Fruit fly (Drosophila melanogaster) ovary, adult (tissue): Measurements from ENCODE around the gene kek5.

Experiments
- CG17801 ChIP-seq: fragments of 200-800 bp; optimal IDR thresholded peaks from 2 replicates; lab custom pipeline; 2019; ENCODE audit warnings: missing biosample characterization, mild to moderate bottlenecking, missing genetic modification characterization, moderate library complexity; ENCODE audit not compliant: partially characterized antibody

kek5 gene

DNA sequence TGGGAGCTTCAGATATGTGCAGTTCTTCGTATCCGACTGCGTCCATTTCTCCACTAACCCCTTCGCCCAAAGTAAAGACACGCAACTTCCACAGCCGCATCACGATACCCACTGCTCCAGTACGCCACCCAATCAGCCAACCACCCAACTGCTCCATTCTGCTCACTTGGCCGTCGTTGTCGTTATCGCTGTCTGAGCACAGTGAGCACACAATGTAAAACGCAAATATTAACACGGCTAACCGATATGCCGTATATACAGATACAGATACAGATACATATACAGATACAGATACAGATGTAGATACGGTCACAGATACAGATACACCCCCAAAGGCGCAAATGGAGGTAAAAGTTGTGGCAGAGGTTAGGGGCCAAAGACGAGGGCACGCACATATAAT lies 22.5 kb downstream of the kek5 start:
- TF ChIP-seq CG17801 (GFP tag; lab: Kevin White, UChicago) = no peak

DNA sequence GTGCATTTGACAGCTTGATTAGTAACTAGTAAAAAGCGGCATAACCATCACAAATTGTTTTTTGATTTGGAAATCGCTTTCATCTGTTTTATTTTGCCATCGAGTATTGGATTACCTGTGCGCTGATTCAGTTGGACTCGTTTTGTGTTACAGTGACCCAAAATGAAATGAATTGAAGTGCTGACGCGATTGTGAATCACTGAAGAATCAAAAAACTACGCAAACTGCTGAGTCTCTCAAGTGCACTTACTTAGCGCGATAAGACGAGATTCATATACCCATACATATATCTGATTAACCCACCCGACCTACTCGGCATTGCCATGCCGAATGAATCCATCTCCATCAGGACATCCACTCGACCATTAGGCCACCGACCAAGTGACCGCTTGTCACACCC lies 37.7 kb downstream of the kek5 start:
- peak; percentile 30 for TF ChIP-seq CG17801 (GFP tag; lab: Kevin White, UChicago)

DNA sequence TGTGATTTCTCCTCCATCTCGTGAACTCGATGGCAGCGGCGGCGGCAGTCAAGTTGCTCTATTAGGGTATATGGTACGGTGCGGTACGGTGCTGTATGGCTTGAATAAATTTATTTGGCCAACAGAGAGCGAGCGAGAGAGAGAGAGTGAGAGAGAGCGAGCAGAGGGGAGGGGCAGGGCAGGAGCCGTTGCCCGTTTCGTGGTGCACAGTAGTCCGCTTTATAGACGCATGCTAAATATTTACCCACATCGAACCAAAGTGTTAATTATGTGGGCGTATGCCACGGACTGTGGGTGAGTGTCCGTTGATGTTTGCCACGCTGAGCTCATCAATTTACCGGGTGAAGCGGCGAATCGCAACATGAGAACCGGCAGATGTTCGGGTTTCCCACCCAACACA lies 43.7 kb downstream of the kek5 start:
- TF ChIP-seq CG17801 (GFP tag; lab: Kevin White, UChicago) = no peak

DNA sequence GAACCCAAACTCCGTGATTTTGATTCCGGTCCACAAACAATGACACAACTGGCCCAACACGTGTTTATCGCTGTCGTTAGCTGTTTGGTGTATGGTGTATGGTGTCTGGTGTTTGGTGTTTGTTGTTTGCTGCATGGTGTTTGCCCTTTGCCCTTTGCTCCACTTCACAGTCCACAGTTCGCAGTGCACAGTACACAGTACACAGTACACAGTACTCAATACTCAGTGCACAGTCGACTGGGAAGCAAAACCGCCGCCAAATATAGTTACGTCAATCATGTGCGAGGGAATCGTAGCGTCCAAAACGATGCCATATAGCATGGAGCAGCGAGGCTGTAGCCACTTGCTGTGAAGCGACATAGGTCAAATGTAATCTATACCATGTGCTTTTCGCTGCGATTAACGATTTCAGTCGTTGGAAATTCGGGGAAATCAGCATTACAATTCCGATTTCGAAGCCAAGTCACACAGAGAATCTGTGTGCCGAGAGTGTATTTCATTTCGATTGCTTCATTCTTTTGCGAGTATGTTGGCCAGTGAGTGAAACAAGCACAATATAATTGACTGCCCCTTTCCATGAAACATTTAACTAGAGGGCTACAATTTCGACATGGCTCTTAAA lies 46.7 kb downstream of the kek5 start:
- TF ChIP-seq CG17801 (GFP tag; lab: Kevin White, UChicago) = no peak

DNA sequence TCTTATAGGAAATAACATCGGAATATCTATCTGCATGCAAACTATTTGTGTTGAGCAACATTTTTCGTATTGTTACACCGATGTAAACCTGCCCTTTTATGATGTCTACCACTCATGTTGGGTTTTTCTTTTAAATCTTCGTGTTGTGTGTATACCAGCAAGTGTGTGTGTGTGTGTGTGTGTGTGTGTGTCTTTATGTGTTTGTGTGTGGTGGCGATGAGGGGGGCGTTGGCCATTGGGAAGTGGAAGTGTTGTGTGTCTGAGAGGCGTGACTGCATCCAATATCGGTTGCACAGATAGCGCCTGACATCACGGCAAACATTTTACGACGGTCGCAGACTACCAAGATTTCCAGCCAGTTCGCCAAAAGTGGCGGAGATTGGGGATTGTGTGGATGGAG lies 47.6 kb downstream of the kek5 start:
- TF ChIP-seq CG17801 (GFP tag; lab: Kevin White, UChicago) = no peak

DNA sequence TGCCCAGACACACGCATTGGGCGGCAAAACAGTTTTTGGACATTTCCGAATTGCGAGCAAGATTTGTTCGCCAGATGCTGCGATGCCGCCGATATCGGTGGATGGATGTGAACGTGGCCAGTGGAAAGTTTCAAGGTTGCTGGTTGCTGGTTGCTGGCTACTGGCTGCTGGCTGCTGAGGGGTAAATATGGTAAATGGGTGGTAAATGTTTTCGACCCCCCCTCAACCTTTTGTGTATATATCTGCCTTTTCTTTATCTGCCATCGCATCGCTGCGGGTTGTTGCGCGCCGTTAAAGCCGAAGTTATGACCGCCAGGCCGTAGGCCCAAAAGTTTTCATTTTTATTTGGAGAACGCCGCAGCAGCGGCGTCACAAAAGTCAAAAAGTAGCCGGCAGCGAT lies 52.5 kb downstream of the kek5 start:
- no peak for TF ChIP-seq CG17801 (GFP tag; lab: Kevin White, UChicago)

DNA sequence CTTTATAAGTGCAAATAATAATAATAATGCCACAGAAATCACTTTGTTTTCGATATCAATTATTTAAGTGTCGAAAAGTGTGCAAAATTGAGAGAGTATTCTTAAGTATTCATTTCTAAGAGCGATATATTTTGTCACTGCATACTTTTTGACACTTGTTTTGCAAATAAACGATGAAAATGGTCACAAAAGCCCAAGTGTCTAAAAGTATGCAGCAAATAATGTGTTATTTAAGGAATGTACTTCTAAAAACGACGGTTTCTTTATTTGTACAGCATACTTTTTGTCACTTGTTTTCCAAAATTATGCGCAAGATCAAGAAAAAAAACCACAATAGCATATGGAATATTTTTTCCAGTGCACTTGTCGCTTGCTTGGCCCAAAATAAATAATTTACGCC lies 62.2 kb downstream of the kek5 start:
- TF ChIP-seq CG17801 (GFP tag; lab: Kevin White, UChicago) = no peak

DNA sequence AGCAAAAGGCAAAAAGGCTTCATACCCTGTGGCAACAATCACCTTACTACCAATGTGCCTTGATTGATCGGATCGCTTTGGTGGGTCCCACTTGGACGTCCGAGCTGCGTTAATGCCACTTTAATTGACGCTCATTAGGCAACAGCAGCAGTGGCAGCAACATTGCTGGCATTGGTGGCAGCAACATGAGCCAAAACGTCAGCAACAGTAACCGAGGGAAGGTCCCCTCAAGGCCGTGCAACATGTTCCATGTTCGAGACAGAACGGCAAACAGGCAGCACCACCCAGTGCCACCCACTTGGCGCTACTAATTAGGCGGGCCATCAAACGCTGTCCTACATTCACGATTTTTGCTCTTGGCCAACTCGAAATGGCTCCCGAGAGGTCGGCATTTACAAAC lies 67.3 kb downstream of the kek5 start:
- no peak for TF ChIP-seq CG17801 (GFP tag; lab: Kevin White, UChicago)

DNA sequence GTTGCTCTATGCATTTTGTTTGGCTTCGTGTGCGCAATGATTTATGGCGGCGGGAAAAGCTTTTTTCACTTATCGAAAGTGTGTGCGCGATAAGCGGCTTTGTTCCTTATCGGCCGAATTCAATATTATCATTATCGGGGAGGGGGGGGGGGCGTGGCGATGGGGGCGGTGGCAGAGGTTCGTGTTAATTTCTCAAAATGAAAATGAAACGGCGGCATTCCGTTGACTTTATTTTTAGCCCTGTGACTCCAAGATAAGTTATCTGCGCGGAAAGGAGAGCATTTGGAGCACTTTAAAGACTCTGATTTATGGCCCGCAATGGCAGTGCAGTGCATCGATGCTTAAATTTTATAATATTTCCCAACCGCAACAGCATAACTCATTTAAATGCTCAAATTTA lies 68.9 kb downstream of the kek5 start:
- no peak for TF ChIP-seq CG17801 (GFP tag; lab: Kevin White, UChicago)

DNA sequence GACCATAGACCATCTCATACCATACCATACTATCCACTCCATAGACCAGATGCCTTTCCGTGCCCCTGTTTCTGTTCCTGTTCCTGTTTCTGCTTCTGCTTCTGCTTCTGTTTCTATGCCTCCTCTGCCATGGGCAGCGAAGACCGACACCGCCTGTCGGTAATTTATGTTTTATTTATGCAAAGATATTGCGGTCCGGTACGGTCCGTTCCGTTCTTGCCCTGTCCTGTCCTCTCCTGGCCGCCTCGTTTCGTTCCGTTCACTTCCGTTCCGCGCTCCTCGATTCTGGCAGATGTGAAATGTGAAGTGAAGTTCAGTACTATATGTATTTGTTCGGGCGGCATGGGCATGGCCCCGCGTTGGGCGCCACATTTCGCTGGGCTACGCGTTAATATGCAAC lies 76.3 kb downstream of the kek5 start:
- no peak for TF ChIP-seq CG17801 (GFP tag; lab: Kevin White, UChicago)

DNA sequence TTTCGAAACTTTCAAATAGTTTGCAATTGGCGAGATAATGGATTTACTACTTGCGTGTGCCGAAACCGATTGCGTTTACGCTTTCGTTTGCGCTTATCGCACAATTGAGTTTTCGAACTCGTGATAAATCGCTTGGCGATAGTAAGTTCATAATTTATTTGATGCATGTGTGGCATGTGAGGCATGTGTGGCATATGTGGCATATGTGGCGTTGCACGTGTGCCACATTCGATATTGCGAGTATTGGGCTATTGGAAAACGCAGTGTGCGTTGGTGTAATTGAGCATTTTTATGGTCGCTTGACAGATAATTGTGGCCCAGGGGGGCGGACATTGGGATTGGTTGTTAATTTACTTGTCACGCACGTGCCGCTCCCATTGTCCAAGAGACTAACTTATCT lies 80.8 kb downstream of the kek5 start:
- TF ChIP-seq CG17801 (GFP tag; lab: Kevin White, UChicago) = no peak

DNA sequence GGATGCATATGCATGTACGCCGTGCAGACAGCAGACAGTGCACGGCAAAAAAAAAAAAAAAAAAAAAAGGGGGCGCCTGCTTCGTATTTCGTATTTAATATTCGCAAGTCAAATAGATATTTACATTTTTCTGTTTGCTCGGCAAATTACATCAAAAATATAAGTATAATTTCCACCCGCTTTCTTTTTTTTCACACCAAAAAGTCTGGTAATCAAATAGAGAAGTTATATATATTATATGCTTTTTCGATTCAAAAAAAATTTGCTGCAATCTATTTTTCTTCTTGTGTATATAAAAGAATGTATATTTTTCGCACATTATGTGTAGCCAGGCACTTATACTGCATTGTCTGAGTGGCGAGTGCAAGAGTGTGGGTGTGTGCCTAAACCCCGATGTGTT lies 95.3 kb downstream of the kek5 start:
- TF ChIP-seq CG17801 (GFP tag; lab: Kevin White, UChicago) = no peak

DNA sequence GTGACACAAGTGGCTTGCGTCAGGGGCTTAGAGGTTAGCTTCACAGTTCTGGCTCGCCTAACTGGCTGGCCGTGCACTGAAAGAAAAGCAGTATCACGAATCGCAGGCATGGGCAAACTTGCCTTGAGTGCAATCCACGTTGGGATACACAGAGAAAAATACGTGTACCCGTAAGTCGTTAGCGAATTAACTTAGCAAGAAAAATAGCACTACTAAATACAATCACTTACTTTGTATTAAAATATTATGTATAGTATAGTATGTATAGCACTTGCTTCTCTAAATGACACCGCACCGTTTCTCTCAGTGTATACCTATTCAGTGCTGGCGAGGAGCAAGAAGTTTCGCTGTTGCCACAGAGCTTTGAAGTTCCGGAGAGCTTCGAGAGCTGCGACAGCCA lies 100.2 kb downstream of the kek5 start:
- TF ChIP-seq CG17801 (GFP tag; lab: Kevin White, UChicago) = no peak

DNA sequence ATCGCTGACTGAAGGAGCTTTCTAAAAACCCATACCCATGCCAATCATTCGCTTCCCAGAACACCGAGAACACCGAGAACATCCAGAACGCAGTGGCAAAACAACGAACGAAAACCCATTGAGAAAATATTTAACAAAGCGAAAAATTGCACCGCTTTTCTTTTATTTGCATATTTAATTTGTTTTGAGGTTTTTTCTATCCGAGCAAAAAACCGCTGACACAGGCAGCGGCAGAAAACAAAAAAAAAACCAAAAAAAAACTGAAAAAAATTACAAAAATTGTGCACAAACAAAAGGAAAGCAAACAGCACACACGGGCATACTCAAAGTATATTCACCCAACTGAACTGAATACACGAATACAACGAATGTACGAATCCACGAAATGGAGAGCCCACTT lies 108.6 kb downstream of the kek5 start:
- TF ChIP-seq CG17801 (GFP tag; lab: Kevin White, UChicago) = peak; percentile 49

DNA sequence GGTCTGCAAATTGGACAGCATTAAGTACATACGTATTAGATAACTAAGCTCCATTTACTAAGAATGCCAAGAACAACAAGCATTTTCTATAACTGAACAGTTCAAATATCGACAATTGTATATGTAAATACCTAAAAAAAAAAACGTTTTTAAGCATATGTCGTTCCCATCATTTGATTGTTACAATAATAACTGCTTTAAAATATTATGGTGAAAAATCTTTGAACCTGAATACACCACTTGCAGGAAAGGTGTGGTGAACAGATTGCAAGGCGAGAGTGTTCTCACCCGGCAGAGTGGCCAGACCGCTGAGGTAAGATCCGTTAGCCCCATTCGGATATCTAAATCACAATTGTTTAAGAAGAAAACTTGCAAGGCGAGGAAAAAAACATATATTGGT lies 121.8 kb downstream of the kek5 start, which contains the start of gene narya:
Gene narya, plus strand, starts transcription at position 301 of the 400 bp plus-strand sequence.
- TF ChIP-seq CG17801 (GFP tag; lab: Kevin White, UChicago) = no peak

DNA sequence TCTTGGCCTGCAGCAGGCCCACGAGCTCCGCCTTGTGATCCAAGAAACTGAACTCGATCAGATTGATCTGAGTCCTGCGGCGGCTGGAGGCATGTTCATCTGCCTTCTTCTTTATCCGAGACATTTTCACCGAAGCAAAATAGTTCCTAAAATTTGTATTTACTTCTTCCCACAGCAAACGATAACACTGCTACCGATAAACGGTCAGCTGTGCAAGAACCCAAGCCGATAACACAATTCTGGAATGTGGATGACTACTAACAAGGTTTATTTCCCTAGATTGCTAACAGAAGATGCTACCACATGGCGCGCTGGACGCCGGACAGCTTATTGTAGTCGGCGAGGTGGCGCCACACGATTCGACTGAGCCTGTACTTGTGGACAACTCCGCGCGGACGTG lies 126.2 kb downstream of the kek5 start, which contains the start of gene CG32533:
Gene CG32533, minus strand, starts transcription at position 278 of the 400 bp plus-strand sequence.
- TF ChIP-seq CG17801 (GFP tag; lab: Kevin White, UChicago) = no peak

DNA sequence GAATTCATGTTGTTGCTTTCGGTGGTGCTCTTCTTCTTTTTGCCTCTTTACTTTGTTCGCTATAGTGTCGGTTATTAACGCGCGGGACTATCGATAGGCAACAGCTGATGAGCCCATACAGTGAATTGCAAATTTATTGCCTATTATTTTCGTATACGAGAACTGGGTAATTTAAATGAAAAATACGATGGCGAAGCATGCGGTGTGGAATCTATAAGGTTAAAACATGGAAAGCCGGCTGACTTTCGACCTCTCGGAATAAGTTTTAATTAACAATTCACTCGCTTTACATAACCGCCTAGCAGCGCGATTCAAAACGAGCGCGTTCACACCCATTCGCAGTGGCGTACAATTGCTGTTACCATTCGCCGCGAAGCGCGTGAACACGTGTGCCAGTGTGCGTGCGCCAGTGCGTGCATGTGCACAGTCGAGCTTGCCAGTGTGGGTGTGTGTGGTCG lies 126.9 kb downstream of the kek5 start, which contains the start of the genes Naa15-16 and mRpS14:
Gene Naa15-16, plus strand, starts transcription at position 116 of the 458 bp plus-strand sequence.
Gene mRpS14, minus strand, starts transcription at position 370 of the 458 bp plus-strand sequence.
- no peak for TF ChIP-seq CG17801 (GFP tag; lab: Kevin White, UChicago)
